Worm (Caenorhabditis elegans): ENCODE data around the gene W03H9.1.

- TF ChIP-seq ztf-29 (GFP tag; IDR thresholded peaks at IDR 0.05) (no peak), ref-1 (GFP tag; conservative IDR thresholded peaks at IDR 0.05) (no peak), klf-2 (GFP tag; conservative IDR thresholded peaks at IDR 0.05) (no peak), ztf-23 (GFP tag; IDR thresholded peaks at IDR 0.05) (no peak), med-1 (GFP tag; optimal IDR thresholded peaks at IDR 0.05; ENCODE audit: insufficient read depth) (no peak), tab-1 (GFP tag; IDR thresholded peaks at IDR 0.05) (no peak), flt-1 (GFP tag; IDR thresholded peaks at IDR 0.05) (no peak)
These were observed 49.0 kb downstream of the W03H9.1 start, which contains the start of gene bkip-1 for ce11 chrII:14100963-14101362.
